Fruit fly (Drosophila melanogaster): ENCODE measurements around the gene CG31668.

The CG31668 gene

dm6 chr2L:2206066-2206465 is at the start of gene CG31668:
TSS of gene CG31668 (minus strand) at chr2L:2206166.
- TF ChIP-seq CG8478 (optimal IDR thresholded peaks at IDR 0.05) (no peak), CTCF (optimal IDR thresholded peaks at IDR 0.05) (no peak)

- TF ChIP-seq CTCF (optimal IDR thresholded peaks at IDR 0.05) (no peak), CG8478 (optimal IDR thresholded peaks at IDR 0.05) (no peak)
Observed at dm6 chr2L:2254950-2255349, 49.0 kb upstream of the CG31668 start, which contains the start of gene Send1. TSS of gene Send1 (minus strand) at chr2L:2255050.

DNA sequence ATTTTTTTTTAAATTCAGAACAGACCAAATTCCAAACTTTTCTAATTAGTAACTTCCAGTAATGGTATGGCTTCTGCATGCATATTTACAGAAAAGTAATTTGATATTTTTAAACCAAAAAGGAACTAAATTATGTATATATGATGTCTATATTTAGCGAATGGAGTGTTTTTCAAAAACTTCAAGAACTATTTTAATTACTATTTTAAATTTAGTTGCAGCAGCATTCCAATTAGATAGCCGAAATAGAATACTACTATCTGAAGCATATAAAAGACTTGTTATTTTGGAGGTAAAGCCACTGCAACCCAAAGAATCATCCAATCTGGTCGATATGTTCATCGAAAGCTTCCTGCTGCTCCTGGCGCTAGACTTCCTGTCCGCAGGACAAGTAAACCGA is 46.8 kb upstream of the CG31668 start, which contains the start of gene CG17234:
TSS of gene CG17234 (plus strand) at position 301 of the 400 bp plus-strand sequence.
- TF ChIP-seq CG8478 (optimal IDR thresholded peaks at IDR 0.05) (no peak), CTCF (optimal IDR thresholded peaks at IDR 0.05) (no peak)

dm6 chr2L:2252241-2252640 is 46.3 kb upstream of the CG31668 start, which contains the start of gene CG17239:
TSS of gene CG17239 (minus strand) at chr2L:2252341.
- TF ChIP-seq CG8478 (optimal IDR thresholded peaks at IDR 0.05) (no peak), CTCF (optimal IDR thresholded peaks at IDR 0.05) (no peak)

DNA sequence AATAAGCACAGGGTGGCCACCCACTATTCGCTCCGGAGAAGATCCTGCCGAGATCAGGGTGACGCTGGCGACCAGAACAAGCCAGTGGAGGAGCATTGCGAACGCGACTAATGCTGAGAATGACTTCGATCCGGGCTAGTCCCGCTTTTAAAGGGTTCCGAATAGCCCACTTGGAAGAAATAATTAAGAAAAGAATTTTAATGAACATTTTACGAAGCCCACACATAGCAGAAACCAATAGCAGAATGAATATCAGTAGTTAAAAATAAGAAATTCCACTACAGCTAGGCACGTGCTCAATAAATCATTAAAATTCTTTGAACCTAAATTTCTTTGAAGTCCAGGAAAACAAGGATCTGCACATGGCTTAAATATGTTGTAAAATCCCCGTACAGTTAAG is 45.2 kb upstream of the CG31668 start, which contains the start of gene Ser12:
TSS of gene Ser12 (minus strand) at position 101 of the 400 bp plus-strand sequence.
- TF ChIP-seq CTCF (optimal IDR thresholded peaks at IDR 0.05) (no peak), CG8478 (optimal IDR thresholded peaks at IDR 0.05) (no peak)

dm6 chr2L:2249578-2249977 is 43.6 kb upstream of the CG31668 start:
- TF ChIP-seq CG8478 (optimal IDR thresholded peaks at IDR 0.05) (no peak), CTCF (optimal IDR thresholded peaks at IDR 0.05) (no peak)

dm6 chr2L:2242783-2243182 is 36.8 kb upstream of the CG31668 start:
- TF ChIP-seq CTCF (optimal IDR thresholded peaks at IDR 0.05) (no peak), CG8478 (optimal IDR thresholded peaks at IDR 0.05) (no peak)

DNA sequence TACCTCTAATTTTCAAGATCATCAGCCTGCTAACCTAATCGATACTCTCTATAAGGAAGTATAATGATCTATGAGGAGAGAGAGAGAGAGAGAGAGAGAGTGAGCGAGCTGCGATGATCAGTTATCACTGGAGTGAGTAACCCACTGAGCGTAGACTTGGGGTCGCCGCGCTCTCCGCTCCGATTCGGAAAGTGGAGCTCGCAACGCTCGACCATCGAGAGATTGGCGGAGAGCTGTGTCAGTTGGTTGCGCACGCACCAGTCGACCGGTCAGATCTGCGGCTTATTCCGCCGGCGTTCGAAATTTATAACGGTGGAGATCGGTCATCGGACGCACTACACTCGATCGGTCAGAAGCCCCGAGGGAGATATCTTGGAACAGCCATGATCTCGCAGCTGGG is 36.2 kb upstream of the CG31668 start, which contains the start of gene CG4267:
TSS of gene CG4267 (plus strand) at position 240 of the 400 bp plus-strand sequence.
- TF ChIP-seq CTCF (optimal IDR thresholded peaks at IDR 0.05) (no peak), CG8478 (optimal IDR thresholded peaks at IDR 0.05) (no peak)

- TF ChIP-seq CTCF (optimal IDR thresholded peaks at IDR 0.05) (no peak), CG8478 (optimal IDR thresholded peaks at IDR 0.05) (no peak)
Observed at dm6 chr2L:2240493-2240892, 34.5 kb upstream of the CG31668 start, which contains the start of gene Tengl1. TSS of gene Tengl1 (minus strand) at chr2L:2240593.

- TF ChIP-seq CTCF (optimal IDR thresholded peaks at IDR 0.05) (no peak), CG8478 (optimal IDR thresholded peaks at IDR 0.05) (no peak)
Observed at dm6 chr2L:2239284-2239683, 33.3 kb upstream of the CG31668 start, which contains the start of gene Tengl2. TSS of gene Tengl2 (minus strand) at chr2L:2239384.

dm6 chr2L:2238151-2238550 is 32.2 kb upstream of the CG31668 start, which contains the start of gene Tengl3:
TSS of gene Tengl3 (minus strand) at chr2L:2238251.
- no peak for TF ChIP-seq CTCF (optimal IDR thresholded peaks at IDR 0.05)
- no peak for TF ChIP-seq CG8478 (optimal IDR thresholded peaks at IDR 0.05)

dm6 chr2L:2236722-2237121 is 30.8 kb upstream of the CG31668 start, which contains the start of gene Sec24CD:
TSS of gene Sec24CD (minus strand) at chr2L:2236844.
- no peak for TF ChIP-seq CG8478 (optimal IDR thresholded peaks at IDR 0.05)
- no peak for TF ChIP-seq CTCF (optimal IDR thresholded peaks at IDR 0.05)

DNA sequence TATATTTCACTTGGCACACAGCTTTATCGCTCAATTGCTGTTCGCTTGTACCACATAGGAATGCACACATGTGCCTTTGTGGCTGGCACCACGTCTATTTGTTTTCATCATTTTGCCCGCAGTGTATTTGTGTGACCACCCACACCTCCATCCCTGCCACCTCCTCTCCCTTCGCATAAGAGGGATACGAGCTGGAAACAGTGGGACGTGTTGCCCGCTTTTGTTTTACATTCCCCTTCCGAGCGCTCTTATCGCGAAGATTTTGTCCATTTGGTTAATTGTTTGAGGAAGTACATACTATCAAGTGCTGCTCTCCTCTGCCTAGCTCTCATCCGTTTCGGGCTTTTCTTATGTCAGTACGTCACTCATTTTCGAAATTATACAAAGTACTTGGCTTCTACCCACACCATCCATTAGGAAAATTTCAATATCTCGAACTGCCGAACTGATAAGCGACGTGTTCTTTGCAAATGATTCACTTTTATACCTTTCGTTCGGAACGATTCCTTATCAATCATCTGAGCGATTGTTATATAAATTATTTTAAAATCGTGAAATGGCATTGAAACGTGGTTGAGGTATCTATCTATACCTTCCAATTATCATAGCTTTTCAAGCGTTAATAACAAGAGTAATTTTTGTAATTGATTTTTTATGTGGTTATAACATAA is 22.3 kb upstream of the CG31668 start:
- TF ChIP-seq CG8478 (optimal IDR thresholded peaks at IDR 0.05) (no peak), CTCF (optimal IDR thresholded peaks at IDR 0.05) (no peak)

DNA sequence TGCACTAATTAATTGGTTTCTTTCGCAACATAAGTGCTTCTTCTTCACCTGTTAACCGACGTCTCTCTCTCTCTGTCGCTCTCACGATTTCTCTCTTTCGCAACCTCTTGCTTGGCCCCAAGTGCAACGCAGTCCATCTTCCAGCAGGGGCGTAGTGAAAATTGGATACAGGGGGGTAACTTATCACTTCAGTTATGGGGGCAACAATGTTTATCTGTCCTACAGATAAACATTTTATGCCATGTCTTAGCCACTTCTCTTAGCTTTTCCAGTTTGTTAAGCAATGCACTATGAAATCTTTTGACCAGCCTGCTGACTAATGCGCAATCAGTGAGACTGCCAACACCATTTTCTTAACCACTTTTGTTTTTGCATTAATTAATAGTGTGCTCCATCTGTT is 21.4 kb upstream of the CG31668 start:
- no peak for TF ChIP-seq CG8478 (optimal IDR thresholded peaks at IDR 0.05)
- no peak for TF ChIP-seq CTCF (optimal IDR thresholded peaks at IDR 0.05)

dm6 chr2L:2226259-2227121 is 20.5 kb upstream of the CG31668 start, which contains the start of the genes CG15387 and sau:
TSS of gene CG15387 (minus strand) at chr2L:2226294.
TSS of gene sau (plus strand) at chr2L:2226342.
- no peak for TF ChIP-seq CTCF (optimal IDR thresholded peaks at IDR 0.05)
- TF ChIP-seq CG8478 (optimal IDR thresholded peaks at IDR 0.05): no peak
